Worm (Caenorhabditis elegans): Measurements from ENCODE around the gene idpc-5.

idpc-5 gene

DNA sequence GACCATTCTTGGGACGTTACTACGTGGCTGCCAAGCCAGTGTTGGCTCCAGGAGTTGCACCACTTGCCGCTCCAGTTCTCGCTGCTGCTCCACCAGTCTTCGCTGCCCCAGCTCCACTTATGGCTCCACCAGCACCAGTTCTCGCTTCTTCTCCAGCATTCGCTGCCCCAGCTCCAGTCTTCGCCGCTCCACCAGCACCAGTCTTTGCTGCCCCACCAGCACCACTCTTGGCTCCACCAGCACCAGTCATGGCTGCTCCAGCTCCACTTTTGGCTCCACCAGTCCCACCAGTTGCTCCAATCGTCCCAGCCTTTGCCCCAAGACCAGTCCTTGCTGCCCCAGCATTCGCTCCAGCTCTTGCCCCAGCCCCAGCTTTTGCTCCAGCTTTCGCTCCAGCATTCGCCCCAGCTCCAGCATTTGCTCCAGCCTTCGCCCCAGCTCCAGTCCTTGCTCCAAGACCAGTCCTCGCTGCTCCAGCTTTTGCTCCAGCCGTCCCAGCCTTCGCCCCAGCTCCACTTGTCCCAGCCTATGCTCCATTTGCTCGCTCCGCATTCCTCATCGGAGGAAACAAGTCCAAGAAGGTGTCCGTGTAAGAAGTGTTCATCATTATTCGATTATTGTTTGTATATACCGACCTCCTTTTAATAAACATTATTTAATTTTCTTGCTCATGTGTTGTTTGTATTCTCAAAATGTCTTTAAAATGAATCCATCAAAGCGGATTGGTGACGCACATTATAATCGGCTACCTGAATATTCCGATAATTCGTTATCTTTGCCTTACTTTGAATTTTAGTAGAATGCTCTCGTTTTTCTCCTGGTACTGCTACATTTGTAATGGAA is 3.1 kb upstream of the idpc-5 start, which contains the start of gene T06E4.7:
TSS of gene T06E4.7 (plus strand) at position 793 of the 843 bp plus-strand sequence.
- TF ChIP-seq hmbx-1 (tag; optimal IDR thresholded peaks at IDR 0.05) (no peak), F13C5.2 (tag; optimal IDR thresholded peaks at IDR 0.05) (no peak), pes-1 (GFP tag; IDR thresholded peaks at IDR 0.05) (no peak), scrt-1 (GFP tag; IDR thresholded peaks at IDR 0.05) (no peak), ceh-36 (tag; optimal IDR thresholded peaks at IDR 0.05) (no peak), aly-1 (tag; optimal IDR thresholded peaks at IDR 0.05) (no peak), hnd-1 (tag; optimal IDR thresholded peaks at IDR 0.05) (no peak), tbx-11 (GFP tag; IDR thresholded peaks at IDR 0.05) (no peak), B0310.2 (tag; optimal IDR thresholded peaks at IDR 0.05) (no peak), tra-4 (tag; optimal IDR thresholded peaks at IDR 0.05) (no peak), ama-1 (optimal IDR thresholded peaks at IDR 0.05) (no peak)

DNA sequence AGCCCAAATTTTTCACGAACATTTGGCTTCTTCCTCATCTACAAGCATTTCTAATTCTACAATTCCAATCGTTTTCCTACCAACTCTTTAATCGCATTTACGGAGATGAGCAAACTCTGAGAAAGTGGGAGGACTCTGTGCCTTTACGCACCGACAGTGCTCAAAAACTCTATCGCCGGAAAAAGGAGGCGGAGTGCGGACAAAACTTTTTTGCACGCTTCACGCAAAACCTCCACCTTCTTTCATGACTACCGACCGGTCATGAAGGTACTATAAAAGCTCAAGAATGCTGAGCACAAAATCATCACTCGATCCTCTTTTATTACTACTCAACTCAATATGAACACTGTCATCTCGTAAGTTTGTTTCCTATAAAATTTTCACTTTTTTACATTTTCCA is 2.4 kb upstream of the idpc-5 start, which contains the start of gene idpc-4:
TSS of gene idpc-4 (plus strand) at position 301 of the 400 bp plus-strand sequence.
- TF ChIP-seq hmbx-1 (tag; optimal IDR thresholded peaks at IDR 0.05) (no peak), flt-1 (GFP tag; IDR thresholded peaks at IDR 0.05) (no peak), tra-4 (tag; optimal IDR thresholded peaks at IDR 0.05) (no peak), sea-1 (GFP tag; conservative IDR thresholded peaks at IDR 0.05) (no peak), ceh-13 (GFP tag; optimal IDR thresholded peaks at IDR 0.05) (no peak), F13C5.2 (tag; optimal IDR thresholded peaks at IDR 0.05) (no peak), pes-1 (GFP tag; IDR thresholded peaks at IDR 0.05) (no peak), scrt-1 (GFP tag; IDR thresholded peaks at IDR 0.05) (no peak), hmg-4 (GFP tag; optimal IDR thresholded peaks at IDR 0.05) (no peak), ceh-36 (tag; optimal IDR thresholded peaks at IDR 0.05) (no peak), ama-1 (optimal IDR thresholded peaks at IDR 0.05) (no peak), tbx-11 (GFP tag; IDR thresholded peaks at IDR 0.05) (no peak), aly-1 (tag; optimal IDR thresholded peaks at IDR 0.05) (no peak), ets-7 (tag; optimal IDR thresholded peaks at IDR 0.05) (no peak), B0310.2 (tag; optimal IDR thresholded peaks at IDR 0.05) (no peak), tbx-37 (GFP tag; conservative IDR thresholded peaks at IDR 0.05) (no peak), hnd-1 (tag; optimal IDR thresholded peaks at IDR 0.05) (no peak)

DNA sequence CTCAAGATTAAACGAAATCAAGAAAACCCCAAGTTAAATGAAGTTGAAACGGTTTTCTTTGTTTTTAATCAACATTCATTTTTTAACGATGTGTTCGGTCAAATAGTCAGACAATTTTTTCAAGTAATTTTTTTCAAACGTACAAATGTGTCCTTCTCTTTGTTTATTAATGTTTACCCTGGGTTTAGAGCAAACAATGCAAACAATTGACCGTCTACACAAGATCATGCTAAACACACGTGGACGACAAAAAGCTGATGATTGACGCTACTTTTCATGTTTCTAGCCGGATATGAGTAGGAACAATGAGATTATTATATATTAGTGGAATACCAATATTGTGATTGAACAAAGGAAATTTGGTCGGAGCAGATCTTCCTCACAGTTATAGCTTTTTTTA is 1.3 kb downstream of the idpc-5 start:
- TF ChIP-seq hmg-4 (GFP tag; optimal IDR thresholded peaks at IDR 0.05) (no peak), ama-1 (optimal IDR thresholded peaks at IDR 0.05) (no peak), ets-7 (tag; optimal IDR thresholded peaks at IDR 0.05) (no peak)

DNA sequence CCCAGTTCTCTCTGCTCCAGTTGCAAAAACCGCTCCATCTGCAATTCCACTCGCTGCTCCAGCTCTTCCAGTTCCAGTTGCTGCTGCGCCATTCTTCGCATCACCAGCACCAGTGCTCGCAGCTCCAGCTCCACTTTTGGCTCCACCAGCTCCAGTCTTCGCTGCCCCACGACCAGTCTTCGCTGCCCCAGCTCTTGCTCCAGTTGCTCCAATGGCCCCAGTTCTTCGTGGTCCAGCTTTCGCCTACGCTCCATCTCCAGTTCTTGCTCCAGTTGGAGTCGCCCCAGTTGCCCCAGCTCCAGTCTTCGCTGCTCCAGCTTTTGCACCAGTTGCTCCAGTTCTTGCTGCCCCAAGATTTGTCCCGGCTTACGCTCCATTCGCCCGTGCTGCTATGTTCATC is 2.3 kb downstream of the idpc-5 start:
- TF ChIP-seq tbx-37 (GFP tag; conservative IDR thresholded peaks at IDR 0.05) (no peak), pes-1 (GFP tag; IDR thresholded peaks at IDR 0.05) (no peak), flt-1 (GFP tag; IDR thresholded peaks at IDR 0.05) (no peak), tbx-11 (GFP tag; IDR thresholded peaks at IDR 0.05) (no peak), hnd-1 (tag; optimal IDR thresholded peaks at IDR 0.05) (no peak), ceh-36 (tag; optimal IDR thresholded peaks at IDR 0.05) (no peak), ets-7 (tag; optimal IDR thresholded peaks at IDR 0.05) (no peak), scrt-1 (GFP tag; IDR thresholded peaks at IDR 0.05) (no peak)

DNA sequence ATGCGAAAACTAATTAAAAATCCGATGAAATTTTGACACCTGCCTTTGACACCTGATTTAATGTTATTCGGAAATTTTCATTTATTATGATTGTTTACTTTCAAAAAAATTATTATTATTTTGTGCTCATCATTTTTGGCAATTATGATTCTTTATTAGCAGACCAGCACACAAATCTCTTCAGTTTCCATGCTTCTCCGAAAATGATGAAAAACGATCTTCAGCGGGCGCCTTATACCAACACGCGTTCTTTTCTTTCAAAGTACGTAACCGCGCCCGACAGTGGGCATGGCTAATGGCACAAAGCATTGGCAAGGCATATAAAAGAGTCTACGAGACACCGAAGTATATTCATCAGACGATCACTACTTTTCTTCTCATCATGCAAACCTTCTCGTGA is 2.9 kb downstream of the idpc-5 start, which contains the start of gene idpc-6:
TSS of gene idpc-6 (plus strand) at position 301 of the 400 bp plus-strand sequence.
- TF ChIP-seq sea-1 (GFP tag; conservative IDR thresholded peaks at IDR 0.05), result no peak
- no peak for TF ChIP-seq flt-1 (GFP tag; IDR thresholded peaks at IDR 0.05)
- no peak for TF ChIP-seq ceh-36 (tag; optimal IDR thresholded peaks at IDR 0.05)
- TF ChIP-seq tbx-37 (GFP tag; conservative IDR thresholded peaks at IDR 0.05), result no peak
- no peak for TF ChIP-seq tra-4 (tag; optimal IDR thresholded peaks at IDR 0.05)
- no peak for TF ChIP-seq ets-7 (tag; optimal IDR thresholded peaks at IDR 0.05)
- TF ChIP-seq ama-1 (optimal IDR thresholded peaks at IDR 0.05), result no peak
- no peak for TF ChIP-seq ceh-13 (GFP tag; optimal IDR thresholded peaks at IDR 0.05)
- TF ChIP-seq B0310.2 (tag; optimal IDR thresholded peaks at IDR 0.05), result no peak
- no peak for TF ChIP-seq tbx-11 (GFP tag; IDR thresholded peaks at IDR 0.05)
- TF ChIP-seq hnd-1 (tag; optimal IDR thresholded peaks at IDR 0.05), result no peak
- TF ChIP-seq hmbx-1 (tag; optimal IDR thresholded peaks at IDR 0.05), result no peak
- TF ChIP-seq F13C5.2 (tag; optimal IDR thresholded peaks at IDR 0.05), result no peak

DNA sequence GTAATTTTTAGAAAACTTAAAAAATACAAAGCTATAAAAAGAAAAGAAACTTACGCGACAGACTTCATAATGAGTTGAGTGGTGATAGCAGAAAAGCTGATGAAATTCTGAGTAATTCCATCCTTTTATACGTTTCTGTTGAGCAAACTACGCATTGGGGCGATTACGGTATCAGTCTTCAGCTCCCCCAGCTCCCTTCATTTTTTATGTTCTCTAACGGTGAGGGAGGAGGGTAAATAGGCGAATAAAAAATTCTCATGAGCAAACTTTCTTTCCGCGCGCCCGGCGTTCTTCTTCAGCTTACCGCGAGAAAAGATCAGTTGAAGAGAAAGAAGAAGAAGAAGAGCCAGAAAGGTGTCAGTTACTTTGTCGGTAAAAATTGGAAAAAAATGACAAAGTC is 3.8 kb downstream of the idpc-5 start, which contains the start of gene idpc-7:
TSS of gene idpc-7 (minus strand) at position 101 of the 400 bp plus-strand sequence.
- no peak for TF ChIP-seq F13C5.2 (tag; optimal IDR thresholded peaks at IDR 0.05)
- no peak for TF ChIP-seq ceh-36 (tag; optimal IDR thresholded peaks at IDR 0.05)
- TF ChIP-seq aly-1 (tag; optimal IDR thresholded peaks at IDR 0.05), result no peak
- TF ChIP-seq ceh-13 (GFP tag; optimal IDR thresholded peaks at IDR 0.05), result no peak
- TF ChIP-seq hmbx-1 (tag; optimal IDR thresholded peaks at IDR 0.05), result no peak
- no peak for TF ChIP-seq pes-1 (GFP tag; IDR thresholded peaks at IDR 0.05)

DNA sequence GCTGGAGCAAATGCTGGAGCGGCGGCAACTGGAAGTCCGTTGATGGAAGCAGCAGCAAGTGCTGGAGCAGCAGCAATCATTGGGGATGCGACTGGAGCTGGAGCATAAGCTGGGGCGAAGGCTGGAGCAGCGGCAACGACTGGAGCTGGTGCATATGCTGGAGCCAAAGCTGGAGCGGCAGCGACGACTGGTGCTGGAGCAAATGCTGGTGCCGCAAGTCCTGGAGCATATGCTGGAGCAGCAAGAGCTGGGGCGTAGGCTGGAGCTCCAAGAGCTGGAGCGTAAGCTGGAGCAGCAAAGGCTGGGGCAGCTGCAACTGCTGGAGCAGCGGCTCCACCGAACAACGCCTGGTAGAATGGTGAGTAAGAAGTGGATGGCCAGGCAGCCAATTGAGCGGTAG is 4.3 kb downstream of the idpc-5 start:
- TF ChIP-seq tra-4 (tag; optimal IDR thresholded peaks at IDR 0.05) (no peak), tbx-37 (GFP tag; conservative IDR thresholded peaks at IDR 0.05) (no peak), pes-1 (GFP tag; IDR thresholded peaks at IDR 0.05) (no peak), B0310.2 (tag; optimal IDR thresholded peaks at IDR 0.05) (no peak), flt-1 (GFP tag; IDR thresholded peaks at IDR 0.05) (no peak), ceh-13 (GFP tag; optimal IDR thresholded peaks at IDR 0.05) (no peak), sea-1 (GFP tag; conservative IDR thresholded peaks at IDR 0.05) (no peak), hmg-4 (GFP tag; optimal IDR thresholded peaks at IDR 0.05) (no peak), aly-1 (tag; optimal IDR thresholded peaks at IDR 0.05) (no peak), ama-1 (optimal IDR thresholded peaks at IDR 0.05) (no peak), scrt-1 (GFP tag; IDR thresholded peaks at IDR 0.05) (no peak), tbx-11 (GFP tag; IDR thresholded peaks at IDR 0.05) (no peak), F13C5.2 (tag; optimal IDR thresholded peaks at IDR 0.05) (no peak), hnd-1 (tag; optimal IDR thresholded peaks at IDR 0.05) (no peak), ceh-36 (tag; optimal IDR thresholded peaks at IDR 0.05) (no peak), ets-7 (tag; optimal IDR thresholded peaks at IDR 0.05) (no peak), hmbx-1 (tag; optimal IDR thresholded peaks at IDR 0.05) (no peak)

Measured in whole organism, early embryonic.